Worm (Caenorhabditis elegans): ENCODE measurements around the gene F17H10.4.

F17H10.4 gene

ce11 chrX:13121104-13121503 is 5.2 kb downstream of the F17H10.4 start (continued):
- TF ChIP-seq tra-1 (GFP tag; IDR thresholded peaks at IDR 0.05), result peak; percentile 79
- peak; percentile 80; the same call in 1 of the 2 replicates for TF ChIP-seq F26F4.8 (GFP tag; conservative IDR thresholded peaks at IDR 0.05)
- no peak for TF ChIP-seq nhr-10 (tag; optimal IDR thresholded peaks at IDR 0.05)
- peak; percentile 65 to 93; a peak in 3 of 4 replicates for TF ChIP-seq madf-5 (GFP tag; IDR thresholded peaks at IDR 0.05)
- TF ChIP-seq ztf-7 (tag; optimal IDR thresholded peaks at IDR 0.05), result no peak
- TF ChIP-seq mes-2 (tag; optimal IDR thresholded peaks at IDR 0.05; ENCODE audit: poor library complexity, severe bottlenecking), result no peak
- TF ChIP-seq nhr-111 (GFP tag; optimal IDR thresholded peaks at IDR 0.05), result peak; percentile 85
- no peak for TF ChIP-seq skn-1 (tag; optimal IDR thresholded peaks at IDR 0.05)
- TF ChIP-seq mep-1 (tag; optimal IDR thresholded peaks at IDR 0.05), result peak; percentile 81
- TF ChIP-seq nhr-102 (tag; optimal IDR thresholded peaks at IDR 0.05), result peak; percentile 70
- no peak; the same call in 1 of the 2 replicates for TF ChIP-seq dmd-8 (GFP tag; IDR thresholded peaks at IDR 0.05)
- TF ChIP-seq ZK337.2 (GFP tag; IDR thresholded peaks at IDR 0.05), result peak; percentile 84
- TF ChIP-seq lin-15B (tag; optimal IDR thresholded peaks at IDR 0.05), result no peak
- TF ChIP-seq php-3 (GFP tag; IDR thresholded peaks at IDR 0.05), result peak; percentile 85
- peak; percentile 56 for TF ChIP-seq jun-1 (tag; optimal IDR thresholded peaks at IDR 0.05)
- TF ChIP-seq lin-1 (GFP tag; IDR thresholded peaks at IDR 0.05), result peak; percentile 83
- no peak for TF ChIP-seq F44E2.7 (GFP tag; IDR thresholded peaks at IDR 0.05)
- peak; percentile 73 for TF ChIP-seq spr-3 (GFP tag; optimal IDR thresholded peaks at IDR 0.05)
- peak; percentile 87 for TF ChIP-seq D1046.2 (GFP tag; IDR thresholded peaks at IDR 0.05)
- TF ChIP-seq hmg-1.1 (GFP tag; IDR thresholded peaks at IDR 0.05), result peak; percentile 95
- peak; percentile 64 for TF ChIP-seq unc-130 (GFP tag; optimal IDR thresholded peaks at IDR 0.05)
- TF ChIP-seq pha-4 (GFP tag; IDR thresholded peaks at IDR 0.05), result peak; percentile 93
- TF ChIP-seq pha-4 (tag; optimal IDR thresholded peaks at IDR 0.05), result no peak
- TF ChIP-seq aha-1 (tag), result peak; percentile 97
- TF ChIP-seq lin-13 (GFP tag; optimal IDR thresholded peaks at IDR 0.05), result peak; percentile 4
- peak; percentile 59 to 78 for TF ChIP-seq daf-16 (GFP tag; optimal IDR thresholded peaks at IDR 0.05)
- TF ChIP-seq daf-16 (tag; optimal IDR thresholded peaks at IDR 0.05), result peak; percentile 72
- peak; percentile 75 for TF ChIP-seq set-16 (GFP tag; IDR thresholded peaks at IDR 0.05)
- no peak for TF ChIP-seq nhr-76 (tag; optimal IDR thresholded peaks at IDR 0.05)
- no peak for TF ChIP-seq aly-2 (tag; optimal IDR thresholded peaks at IDR 0.05)
- peak; percentile 65 for TF ChIP-seq mxl-3 (GFP tag; optimal IDR thresholded peaks at IDR 0.05)
- peak; percentile 11 for TF ChIP-seq zip-2 (tag; optimal IDR thresholded peaks at IDR 0.05)
- no peak; the same call in 1 of the 2 replicates for TF ChIP-seq egl-43 (GFP tag; IDR thresholded peaks at IDR 0.05)
- no peak for TF ChIP-seq duxl-1 (tag; optimal IDR thresholded peaks at IDR 0.05; ENCODE audit: poor library complexity)
- TF ChIP-seq T20F7.1 (GFP tag; optimal IDR thresholded peaks at IDR 0.05), result peak; percentile 14
- no peak for TF ChIP-seq F10B5.3 (tag; optimal IDR thresholded peaks at IDR 0.05)
- no peak for TF ChIP-seq R02D3.7 (tag; optimal IDR thresholded peaks at IDR 0.05)
- no peak for TF ChIP-seq tag-97 (GFP tag; IDR thresholded peaks at IDR 0.05)
- TF ChIP-seq lim-7 (GFP tag; IDR thresholded peaks at IDR 0.05), result peak; percentile 97
- TF ChIP-seq nhr-42 (GFP tag; IDR thresholded peaks at IDR 0.05), result peak; percentile 77
- no peak for TF ChIP-seq ZK546.5 (tag; optimal IDR thresholded peaks at IDR 0.05)
- peak; percentile 97 for TF ChIP-seq Y105C5A.15 (GFP tag; IDR thresholded peaks at IDR 0.05)
- peak; percentile 59; the same call in 1 of the 2 replicates for TF ChIP-seq zip-11 (GFP tag; IDR thresholded peaks at IDR 0.05)
- peak; percentile 34 to 59 for TF ChIP-seq mdl-1 (tag; optimal IDR thresholded peaks at IDR 0.05)
- peak; percentile 81 for TF ChIP-seq dmd-6 (GFP tag; IDR thresholded peaks at IDR 0.05)
- TF ChIP-seq Y5F2A.4 (GFP tag; optimal IDR thresholded peaks at IDR 0.05), result peak; percentile 72
- peak; percentile 63; the same call in 1 of the 2 replicates for TF ChIP-seq nhr-41 (GFP tag; IDR thresholded peaks at IDR 0.05)
- TF ChIP-seq dpl-1 (GFP tag; optimal IDR thresholded peaks at IDR 0.05), result no peak
- peak; percentile 86 for TF ChIP-seq ceh-20 (GFP tag; IDR thresholded peaks at IDR 0.05)
- peak; percentile 37 for TF ChIP-seq nhr-48 (tag; optimal IDR thresholded peaks at IDR 0.05)
- TF ChIP-seq zfp-3 (GFP tag; conservative IDR thresholded peaks at IDR 0.05), result peak; percentile 78
- TF ChIP-seq daf-12 (tag; optimal IDR thresholded peaks at IDR 0.05), result no peak

All from whole organism, L4 larva.